Worm (Caenorhabditis elegans) whole organism, early embryonic: ENCODE results near the gene sre-13.

Source experiments
- F13C5.2 ChIP-seq: sonication (generic microtip); optimal IDR thresholded peaks from 2 replicates; lab custom pipeline; 2017; ENCODE audit warnings: mild to moderate bottlenecking, missing genetic modification characterization, inconsistent platforms, missing compliant biosample characterization
- ama-1 ChIP-seq: fragments of 150-350 bp; optimal IDR thresholded peaks from 2 replicates; lab custom pipeline; 2014
- ceh-13 ChIP-seq: fragments of 200-800 bp; sonication (Bioruptor generic); optimal IDR thresholded peaks from 2 replicates; lab custom pipeline; 2018; ENCODE audit warnings: mild to moderate bottlenecking, missing genetic modification characterization, missing compliant biosample characterization
- ceh-36 ChIP-seq: sonication (generic microtip); optimal IDR thresholded peaks from 2 replicates; lab custom pipeline; 2016; ENCODE audit warnings: missing genetic modification characterization, inconsistent platforms, missing compliant biosample characterization
- flt-1 ChIP-seq: fragments of 200-800 bp; sonication (Bioruptor generic); IDR thresholded peaks from 2 replicates; pipeline ENCODE4 v1.3.6; 2022; ENCODE audit warnings: missing genetic modification characterization, missing compliant biosample characterization
- hmg-4 ChIP-seq: fragments of 200-800 bp; sonication (Bioruptor generic); optimal IDR thresholded peaks from 2 replicates; lab custom pipeline; 2018; ENCODE audit warnings: mild to moderate bottlenecking, missing genetic modification characterization, missing compliant biosample characterization
- hnd-1 ChIP-seq: sonication (generic microtip); optimal IDR thresholded peaks from 2 replicates; lab custom pipeline; 2016; ENCODE audit warnings: missing genetic modification characterization, missing compliant biosample characterization
- tbx-37 ChIP-seq: fragments of 200-800 bp; sonication (Bioruptor generic); conservative IDR thresholded peaks from 2 replicates; pipeline ENCODE4 v1.3.6; 2022; ENCODE audit warnings: missing genetic modification reagents, missing genetic modification characterization, missing compliant biosample characterization

DNA sequence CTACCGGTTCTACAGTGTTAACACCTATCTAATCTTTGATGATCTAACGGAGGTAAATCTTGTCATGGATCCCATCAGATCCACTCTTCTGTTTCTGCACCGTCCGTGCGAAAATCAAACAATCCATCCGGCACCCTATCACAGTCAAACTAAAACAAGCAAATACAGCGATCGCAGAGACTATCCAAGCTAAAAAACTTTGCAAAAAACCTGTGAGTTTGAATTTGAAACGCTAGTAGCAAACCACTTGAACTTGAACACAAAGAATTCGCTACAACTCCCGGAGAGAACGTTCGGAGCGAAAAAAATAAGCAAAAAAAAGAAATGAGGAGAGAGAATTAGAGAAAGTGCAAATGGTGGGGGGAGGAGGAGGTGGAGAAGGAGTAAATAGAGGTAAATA lies 32.0 kb upstream of the sre-13 start:
- no peak for TF ChIP-seq ama-1 (lab: Kevin White, UChicago)
- TF ChIP-seq hnd-1: no peak
- no peak for TF ChIP-seq ceh-36 (tag; lab: Kevin White, UChicago)
- no peak for TF ChIP-seq ceh-13 (GFP tag; lab: Kevin White, UChicago)
- no peak for TF ChIP-seq hmg-4 (GFP tag; lab: Kevin White, UChicago)
- TF ChIP-seq flt-1: no peak
- TF ChIP-seq F13C5.2 (tag; lab: Kevin White, UChicago): no peak
- no peak for TF ChIP-seq tbx-37 (GFP tag; lab: Robert Waterston, UW)
